Worm (Caenorhabditis elegans) whole organism, L3 larva: ENCODE measurements around the gene str-19.

Experiments
- ama-1 ChIP-seq: fragments of 150-350 bp; optimal IDR thresholded peaks from 2 replicates; lab custom pipeline; 2018
- ceh-28 ChIP-seq: fragments of 150-350 bp; optimal IDR thresholded peaks from 2 replicates; lab custom pipeline; 2014; ENCODE audit warnings: missing biosample characterization, missing genetic modification reagents, missing genetic modification characterization
- egl-27 ChIP-seq: sonication (generic microtip); optimal IDR thresholded peaks from 4 replicates; lab custom pipeline; 2017; ENCODE audit warnings: missing biosample characterization, missing genetic modification reagents, missing genetic modification characterization
- elt-2 ChIP-seq: sonication (generic microtip); optimal IDR thresholded peaks from 2 replicates; lab custom pipeline; 2016; ENCODE audit warnings: missing genetic modification reagents, mild to moderate bottlenecking, missing genetic modification characterization, missing compliant biosample characterization
- snpc-4 ChIP-seq: fragments of 150-350 bp; optimal IDR thresholded peaks from 2 replicates; lab custom pipeline; 2014; ENCODE audit warnings: missing biosample characterization, missing genetic modification characterization
- unc-62 ChIP-seq: fragments of 150-350 bp; sonication (generic microtip); optimal IDR thresholded peaks from 4 replicates; lab custom pipeline; 2014; ENCODE audit warnings: missing biosample characterization, missing genetic modification reagents, missing genetic modification characterization
- zag-1 ChIP-seq: fragments of 150-350 bp; optimal IDR thresholded peaks from 2 replicates; lab custom pipeline; 2014; ENCODE audit warnings: missing biosample characterization, missing genetic modification characterization

DNA sequence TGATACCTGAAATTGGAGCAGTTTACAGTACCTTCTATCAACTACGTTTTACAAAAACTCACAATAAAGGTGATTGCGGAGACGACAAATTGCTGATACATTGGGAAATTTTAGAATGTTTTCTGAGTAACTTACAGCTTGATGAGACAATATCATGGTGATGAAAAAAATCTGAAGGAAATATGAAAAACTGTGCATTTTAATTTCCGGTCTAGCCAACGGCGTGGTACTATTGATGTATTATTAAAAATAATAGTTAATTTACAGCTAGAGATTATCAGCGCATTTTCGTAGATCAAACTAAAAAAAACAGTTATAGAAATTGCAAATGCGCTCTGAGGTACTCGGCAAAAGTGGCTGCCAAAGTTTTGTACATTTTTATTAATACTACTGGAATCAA is 46.2 kb downstream of the str-19 start, which contains the start of gene srx-29:
- TF ChIP-seq egl-27 (tag; lab: Kevin White, UChicago) (no peak), zag-1 (tag; lab: Kevin White, UChicago) (no peak), ceh-28 (tag; lab: Kevin White, UChicago) (no peak), elt-2 (tag; lab: Kevin White, UChicago) (no peak), snpc-4 (no peak), unc-62 (no peak), ama-1 (lab: Kevin White, UChicago) (no peak)
